Fruit fly (Drosophila melanogaster): ENCODE measurements around the gene CG44227.

dm6 chr3R:8679934-8680333, 5.0 kb downstream of the CG44227 start, which contains the start of gene CG33325:
- no peak for TF ChIP-seq tai (GFP tag; optimal IDR thresholded peaks at IDR 0.05)
- TF ChIP-seq Dif (GFP tag; optimal IDR thresholded peaks at IDR 0.05; ENCODE audit: partially characterized antibody), result no peak
- TF ChIP-seq Jra (GFP tag; optimal IDR thresholded peaks at IDR 0.05), result no peak
- no peak for TF ChIP-seq psq (GFP tag; optimal IDR thresholded peaks at IDR 0.05)
- no peak for TF ChIP-seq GATAd (GFP tag; optimal IDR thresholded peaks at IDR 0.05)
- TF ChIP-seq CG32264 (GFP tag; optimal IDR thresholded peaks at IDR 0.05), result no peak
- TF ChIP-seq Dfd (GFP tag; optimal IDR thresholded peaks at IDR 0.05), result no peak
- no peak for TF ChIP-seq fru (GFP tag; optimal IDR thresholded peaks at IDR 0.05)
